Fruit fly (Drosophila melanogaster): ENCODE results near the gene CG44261.
A peak's percentile ranks its signal among the peaks of the same experiment; 100 is the strongest.

DNA sequence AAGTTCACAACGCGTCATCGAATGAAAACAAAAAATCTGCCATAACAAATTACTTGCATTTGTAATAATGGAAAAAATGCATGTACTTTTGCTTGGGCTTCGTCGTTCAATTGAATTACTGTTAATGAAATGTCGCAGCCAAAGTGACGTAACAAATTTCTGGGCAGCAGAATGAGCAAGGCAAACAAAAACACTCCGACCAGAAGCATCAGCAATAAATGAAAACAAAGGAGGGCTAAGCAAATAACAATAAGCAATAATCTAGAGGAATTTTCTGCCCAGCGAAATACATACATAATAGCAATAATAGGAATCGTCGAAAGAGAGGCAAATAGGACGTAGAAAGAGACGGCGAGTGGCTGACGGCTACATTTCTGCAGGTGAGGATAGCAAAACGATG is 14.4 kb upstream of the CG44261 start:
- TF ChIP-seq CG4318 (GFP tag; optimal IDR thresholded peaks at IDR 0.05) (no peak), eg (GFP tag; IDR thresholded peaks at IDR 0.05) (no peak), Blimp-1 (GFP tag; optimal IDR thresholded peaks at IDR 0.05) (no peak), CG6854 (GFP tag; optimal IDR thresholded peaks at IDR 0.05) (no peak), CG11902 (GFP tag; optimal IDR thresholded peaks at IDR 0.05) (no peak), Smox (GFP tag; optimal IDR thresholded peaks at IDR 0.05) (no peak), fd85E (GFP tag; optimal IDR thresholded peaks at IDR 0.05) (no peak), dac (GFP tag; optimal IDR thresholded peaks at IDR 0.05) (no peak), esn (GFP tag; optimal IDR thresholded peaks at IDR 0.05) (no peak), CG3919 (GFP tag; optimal IDR thresholded peaks at IDR 0.05) (no peak), CG7368 (GFP tag; optimal IDR thresholded peaks at IDR 0.05) (no peak), Eip78C (GFP tag) (peak; percentile 54)
